Fruit fly (Drosophila melanogaster) whole organism, embryonic: Measurements from ENCODE around the gene pbl.

Experiments used
- CG10267 ChIP-seq: fragments of 200-800 bp; sonication (Bioruptor generic); optimal IDR thresholded peaks from 2 replicates; lab custom pipeline; 2018; ENCODE audit warnings: missing biosample characterization, mild to moderate bottlenecking, missing genetic modification characterization, moderate library complexity
- CG10274 ChIP-seq: fragments of 200-800 bp; sonication (Bioruptor generic); optimal IDR thresholded peaks from 3 replicates; lab custom pipeline; 2017; ENCODE audit warnings: missing biosample characterization, mild to moderate bottlenecking, missing genetic modification characterization
- CG10366 ChIP-seq: fragments of 200-800 bp; sonication (Bioruptor generic); IDR thresholded peaks from 2 replicates; pipeline ENCODE4 v1.3.6; 2022; ENCODE audit warnings: missing biosample characterization, missing genetic modification characterization
- CG10543 ChIP-seq: fragments of 200-800 bp; sonication (Bioruptor generic); optimal IDR thresholded peaks from 3 replicates; lab custom pipeline; 2017; ENCODE audit warnings: missing biosample characterization, mild to moderate bottlenecking, missing genetic modification characterization, moderate library complexity
- CG10979 ChIP-seq: fragments of 200-800 bp; sonication (Bioruptor generic); optimal IDR thresholded peaks from 2 replicates; lab custom pipeline; 2018; ENCODE audit warnings: missing biosample characterization, mild to moderate bottlenecking, missing genetic modification characterization, moderate library complexity
- CG11456 ChIP-seq: fragments of 200-800 bp; sonication (Bioruptor generic); IDR thresholded peaks from 3 replicates; pipeline ENCODE4 v1.3.6; 2022; ENCODE audit warnings: missing biosample characterization, missing genetic modification characterization
- CG11504 ChIP-seq: fragments of 200-800 bp; sonication (Bioruptor generic); optimal IDR thresholded peaks from 3 replicates; lab custom pipeline; 2019; ENCODE audit warnings: missing biosample characterization, mild to moderate bottlenecking, missing genetic modification characterization, moderate library complexity
- CG11723 ChIP-seq: fragments of 200-800 bp; sonication (Bioruptor generic); optimal IDR thresholded peaks from 2 replicates; lab custom pipeline; 2017; ENCODE audit warnings: missing biosample characterization, mild to moderate bottlenecking, missing genetic modification characterization
- CG12659 ChIP-seq: fragments of 200-800 bp; sonication (Bioruptor generic); optimal IDR thresholded peaks from 3 replicates; lab custom pipeline; 2017; ENCODE audit warnings: mild to moderate bottlenecking, missing biosample characterization, missing genetic modification reagents, missing genetic modification characterization
- CG14441 ChIP-seq: fragments of 200-800 bp; sonication (Bioruptor generic); IDR thresholded peaks from 2 replicates; pipeline ENCODE4 v1.3.6; 2022; ENCODE audit warnings: missing biosample characterization, missing genetic modification characterization
- CG14860 ChIP-seq: fragments of 200-800 bp; sonication (Bioruptor generic); IDR thresholded peaks from 3 replicates; pipeline ENCODE4 v1.3.6; 2022; ENCODE audit warnings: missing biosample characterization, missing genetic modification characterization; ENCODE audit not compliant: partially characterized antibody
- CG16779 ChIP-seq: fragments of 200-800 bp; sonication (Bioruptor generic); IDR thresholded peaks from 2 replicates; pipeline ENCODE4 v1.3.6; 2022; ENCODE audit warnings: missing biosample characterization, missing genetic modification characterization
- CG17829 ChIP-seq: fragments of 200-800 bp; optimal IDR thresholded peaks from 2 replicates; lab custom pipeline; 2019; ENCODE audit warnings: missing biosample characterization, mild to moderate bottlenecking, missing genetic modification characterization, moderate library complexity
- CG2116 ChIP-seq: fragments of 200-800 bp; sonication (Bioruptor generic); optimal IDR thresholded peaks from 3 replicates; lab custom pipeline; 2018; ENCODE audit warnings: missing biosample characterization, mild to moderate bottlenecking, missing genetic modification characterization
- CG2120 ChIP-seq: fragments of 200-800 bp; sonication (Bioruptor generic); optimal IDR thresholded peaks from 3 replicates; lab custom pipeline; 2016; ENCODE audit warnings: missing biosample characterization, missing genetic modification characterization
- CG34224 ChIP-seq: fragments of 200-800 bp; sonication (Bioruptor generic); IDR thresholded peaks from 3 replicates; pipeline ENCODE4 v1.3.6; 2022; ENCODE audit warnings: missing biosample characterization, missing genetic modification characterization; ENCODE audit not compliant: partially characterized antibody
- CG42726 ChIP-seq: fragments of 200-800 bp; sonication (Bioruptor generic); IDR thresholded peaks from 2 replicates; pipeline ENCODE4 v1.3.6; 2022; ENCODE audit warnings: missing biosample characterization, missing genetic modification characterization; ENCODE audit not compliant: partially characterized antibody
- CG7786 ChIP-seq: fragments of 200-800 bp; sonication (Bioruptor generic); optimal IDR thresholded peaks from 2 replicates; lab custom pipeline; 2016; ENCODE audit warnings: missing biosample characterization, missing genetic modification characterization
- CG7839 ChIP-seq: fragments of 200-800 bp; sonication (Bioruptor generic); optimal IDR thresholded peaks from 3 replicates; lab custom pipeline; 2018; ENCODE audit warnings: missing biosample characterization, mild to moderate bottlenecking, missing genetic modification characterization, moderate library complexity
- CG9817 ChIP-seq: fragments of 200-800 bp; sonication (Bioruptor generic); optimal IDR thresholded peaks from 2 replicates; lab custom pipeline; 2018; ENCODE audit warnings: missing biosample characterization, mild to moderate bottlenecking, missing genetic modification characterization, moderate library complexity
- D19A ChIP-seq: fragments of 200-800 bp; optimal IDR thresholded peaks from 3 replicates; lab custom pipeline; 2019; ENCODE audit warnings: missing biosample characterization, mild to moderate bottlenecking, missing genetic modification characterization, moderate library complexity
- Dbx ChIP-seq: fragments of 200-800 bp; sonication (Bioruptor generic); IDR thresholded peaks from 3 replicates; pipeline ENCODE4 v1.3.6; 2022; ENCODE audit warnings: missing biosample characterization, missing genetic modification characterization
- H2.0 ChIP-seq: fragments of 200-800 bp; sonication (Bioruptor generic); IDR thresholded peaks from 2 replicates; pipeline ENCODE4 v1.3.6; 2022; ENCODE audit warnings: missing biosample characterization, missing genetic modification characterization
- HHEX ChIP-seq: fragments of 200-800 bp; sonication (Bioruptor generic); optimal IDR thresholded peaks from 3 replicates; lab custom pipeline; 2017; ENCODE audit warnings: missing biosample characterization, mild to moderate bottlenecking, missing genetic modification characterization, missing genetic modification reagents
- MTF-1 ChIP-seq: fragments of 200-800 bp; sonication (Bioruptor generic); optimal IDR thresholded peaks from 2 replicates; lab custom pipeline; 2018; ENCODE audit warnings: missing biosample characterization, mild to moderate bottlenecking, missing genetic modification characterization, borderline replicate concordance
- Med ChIP-seq: fragments of 200-800 bp; sonication (Bioruptor generic); peaks from one replicate; lab custom pipeline; 2016; ENCODE audit warnings: missing biosample characterization, missing genetic modification characterization, mild to moderate bottlenecking, inconsistent platforms, moderate library complexity
- Myb ChIP-seq: fragments of 200-800 bp; sonication (Bioruptor generic); optimal IDR thresholded peaks from 2 replicates; lab custom pipeline; 2016; ENCODE audit warnings: missing biosample characterization, missing genetic modification characterization
- Ssrp ChIP-seq: fragments of 200-800 bp; sonication (Bioruptor generic); optimal IDR thresholded peaks from 2 replicates; lab custom pipeline; 2018; ENCODE audit warnings: missing biosample characterization, mild to moderate bottlenecking, missing genetic modification characterization, moderate library complexity
- Stat92E ChIP-seq, 3 experiments: fragments of >200 bp in 2 of 3; fragments of 200-800 bp in 1 of 3; sonication (Bioruptor generic) in 1 of 3; optimal IDR thresholded peaks; 2 replicates each; lab custom pipeline; 2017 to 2019; ENCODE audit warnings: missing biosample characterization in 3 of 3, missing genetic modification characterization in 3 of 3, mild to moderate bottlenecking in 1 of 3, moderate library complexity in 1 of 3
- ato ChIP-seq: fragments of 200-800 bp; sonication (Bioruptor generic); IDR thresholded peaks from 2 replicates; pipeline ENCODE4 v1.3.6; 2022; ENCODE audit warnings: missing biosample characterization, missing genetic modification characterization; ENCODE audit not compliant: partially characterized antibody
- az2 ChIP-seq: fragments of 200-800 bp; sonication (Bioruptor generic); optimal IDR thresholded peaks from 3 replicates; lab custom pipeline; 2016; ENCODE audit warnings: missing biosample characterization, missing genetic modification characterization
- eyg ChIP-seq: fragments of 200-800 bp; sonication (Bioruptor generic); optimal IDR thresholded peaks from 3 replicates; lab custom pipeline; 2016; ENCODE audit warnings: missing biosample characterization, missing genetic modification characterization
- gce ChIP-seq: fragments of 200-800 bp; sonication (Bioruptor generic); IDR thresholded peaks from 3 replicates; pipeline ENCODE4 v1.3.6; 2022; ENCODE audit warnings: missing biosample characterization, missing genetic modification characterization
- kah ChIP-seq: fragments of 200-800 bp; sonication (Bioruptor generic); optimal IDR thresholded peaks from 2 replicates; lab custom pipeline; 2018; ENCODE audit warnings: missing biosample characterization, mild to moderate bottlenecking, missing genetic modification characterization
- lilli ChIP-seq: fragments of 200-800 bp; sonication (Bioruptor generic); optimal IDR thresholded peaks from 3 replicates; lab custom pipeline; 2016; ENCODE audit warnings: missing biosample characterization, missing genetic modification characterization
- lola ChIP-seq, 3 experiments: fragments of >200 bp in 2 of 3; fragments of 200-800 bp in 1 of 3; sonication (Bioruptor generic) in 1 of 3; optimal IDR thresholded peaks; 2 replicates each; lab custom pipeline; 2017 to 2019; ENCODE audit warnings: missing biosample characterization in 3 of 3, missing genetic modification characterization in 3 of 3, mild to moderate bottlenecking in 1 of 3, moderate library complexity in 1 of 3
- lov ChIP-seq, 2 experiments: fragments of 200-800 bp in 1 of 2; fragments of >200 bp in 1 of 2; sonication (Bioruptor generic) in 1 of 2; IDR thresholded peaks in 1 of 2; optimal IDR thresholded peaks in 1 of 2; 2 replicates in 1 of 2; 3 replicates in 1 of 2; pipeline versions ENCODE4 v1.3.6 to Lab custom; 2017 to 2022; ENCODE audit warnings: missing biosample characterization in 1 of 2, missing genetic modification characterization in 1 of 2
- mam ChIP-seq: fragments of 200-800 bp; sonication (Bioruptor generic); optimal IDR thresholded peaks from 3 replicates; lab custom pipeline; 2016; ENCODE audit warnings: missing biosample characterization, missing genetic modification characterization
- p53 ChIP-seq: fragments of 200-800 bp; sonication (Bioruptor generic); optimal IDR thresholded peaks from 2 replicates; lab custom pipeline; 2016; ENCODE audit warnings: missing biosample characterization, missing genetic modification characterization
- phol ChIP-seq: fragments of 200-800 bp; sonication (Bioruptor generic); optimal IDR thresholded peaks from 3 replicates; lab custom pipeline; 2018; ENCODE audit warnings: missing biosample characterization, mild to moderate bottlenecking, missing genetic modification characterization, moderate library complexity
- prd ChIP-seq, 3 experiments: fragments of >200 bp in 2 of 3; fragments of 200-800 bp in 1 of 3; sonication (Bioruptor generic) in 1 of 3; optimal IDR thresholded peaks in 2 of 3; IDR thresholded peaks in 1 of 3; 2 replicates in 2 of 3; 3 replicates in 1 of 3; pipeline versions ENCODE4 v1.3.6 to Lab custom; 2017 to 2022; ENCODE audit warnings: missing biosample characterization in 1 of 3, missing genetic modification characterization in 1 of 3
- row ChIP-seq: fragments of 200-800 bp; sonication (Bioruptor generic); IDR thresholded peaks from 3 replicates; pipeline ENCODE4 v1.3.6; 2022; ENCODE audit warnings: missing biosample characterization, missing genetic modification characterization
- sna ChIP-seq: fragments of 200-800 bp; sonication (Bioruptor generic); IDR thresholded peaks from 2 replicates; pipeline ENCODE4 v1.3.6; 2022; ENCODE audit warnings: missing biosample characterization, missing genetic modification characterization; ENCODE audit not compliant: partially characterized antibody
- ssp ChIP-seq: fragments of 200-800 bp; sonication (Bioruptor generic); IDR thresholded peaks from 2 replicates; pipeline ENCODE4 v1.3.6; 2022; ENCODE audit warnings: missing biosample characterization, missing genetic modification characterization
- stwl ChIP-seq: fragments of 200-800 bp; sonication (Bioruptor generic); optimal IDR thresholded peaks from 3 replicates; lab custom pipeline; 2018; ENCODE audit warnings: missing biosample characterization, mild to moderate bottlenecking, missing genetic modification characterization, moderate library complexity
- vfl ChIP-seq: fragments of 200-800 bp; sonication (Bioruptor generic); optimal IDR thresholded peaks from 2 replicates; lab custom pipeline; 2016; ENCODE audit warnings: missing biosample characterization, missing genetic modification characterization

pbl gene

dm6 chr3L:7911765-7912556 is at the start of gene pbl, which contains the start of gene CG8281 (continued):
- TF ChIP-seq Myb (GFP tag; lab: Kevin White, UChicago) (peak; percentile 94), CG7786 (GFP tag; lab: Kevin White, UChicago) (peak; percentile 30), CG10366 (peak; percentile 50), MTF-1 (GFP tag; lab: Kevin White, UChicago) (no peak), CG10979 (no peak), CG42726 (GFP tag; lab: Robert Waterston, UW) (peak; percentile 60; the same call in 1 of the 2 replicates), D19A (tag; lab: Kevin White, UChicago) (no peak), p53 (GFP tag; lab: Kevin White, UChicago) (peak; percentile 10), HHEX (GFP tag; lab: Kevin White, UChicago) (no peak), Med (GFP tag; lab: Kevin White, UChicago) (peak; percentile 79), mam (GFP tag; lab: Kevin White, UChicago) (peak; percentile 40), row (GFP tag; lab: Robert Waterston, UW) (peak; percentile 76), sna (GFP tag; lab: Robert Waterston, UW) (peak; percentile 65), CG34224 (GFP tag; lab: Robert Waterston, UW) (peak; percentile 82), kah (GFP tag; lab: Kevin White, UChicago) (peak; percentile 77), CG9817 (tag; lab: Kevin White, UChicago) (peak; percentile 53), ssp (GFP tag; lab: Robert Waterston, UW) (peak; percentile 47), CG2116 (peak; percentile 73), CG10274 (no peak), CG12659 (GFP tag; lab: Kevin White, UChicago) (peak; percentile 68), H2.0 (GFP tag; lab: Robert Waterston, UW) (0 out of 2 replicates have a peak, but pooled peaks have one; percentile 35), CG16779 (GFP tag; lab: Robert Waterston, UW) (no peak), Ssrp (tag; lab: Kevin White, UChicago) (peak; percentile 30), vfl (no peak), eyg (peak; percentile 30), CG11456 (0 out of 3 replicates have a peak, but pooled peaks have one; percentile 28), Dbx (GFP tag; lab: Robert Waterston, UW) (0 out of 3 replicates have a peak, but pooled peaks have one; percentile 54), CG7839 (peak; percentile 62), CG17829 (tag; lab: Kevin White, UChicago) (peak; percentile 67), Stat92E (GFP tag; optimal IDR thresholded peaks at IDR 0.05; lab: Kevin White, UChicago) (no peak), lilli (GFP tag; lab: Kevin White, UChicago) (peak; percentile 51), stwl (peak; percentile 78), lov (optimal IDR thresholded peaks at IDR 0.05; lab: Kevin White, UChicago) (peak; percentile 89), lov (GFP tag; IDR thresholded peaks at IDR 0.05; lab: Robert Waterston, UW) (0 out of 3 replicates have a peak, but pooled peaks have one; percentile 12), CG11723 (GFP tag; lab: Kevin White, UChicago) (no peak), CG2120 (peak; percentile 67), prd (optimal IDR thresholded peaks at IDR 0.05; lab: Kevin White, UChicago) (no peak), prd (GFP tag; IDR thresholded peaks at IDR 0.05; lab: Robert Waterston, UW) (peak; percentile 51; the same call in 1 of the 3 replicates), CG11504 (tag; lab: Kevin White, UChicago) (peak; percentile 64), lola (GFP tag; optimal IDR thresholded peaks at IDR 0.05; lab: Kevin White, UChicago) (peak in 1 of 3 experiments; percentile 37), gce (no peak), az2 (GFP tag; lab: Kevin White, UChicago) (peak; percentile 57), CG10543 (GFP tag; lab: Kevin White, UChicago) (peak; percentile 20), phol (peak; percentile 56), CG10267 (tag; lab: Kevin White, UChicago) (peak; percentile 63), CG14860 (GFP tag; lab: Robert Waterston, UW) (peak; percentile 69), ato (GFP tag; lab: Robert Waterston, UW) (peak; percentile 66; the same call in 1 of the 2 replicates), CG14441 (peak; percentile 69)
